Worm (Caenorhabditis elegans) whole organism, midembryonic: Measurements from ENCODE around the gene K08F4.3.

ENCODE experiments used
- cog-1 ChIP-seq: sonication (generic microtip); optimal IDR thresholded peaks from 2 replicates; lab custom pipeline; 2016; ENCODE audit warnings: missing genetic modification characterization, missing compliant biosample characterization
- flt-1 ChIP-seq: fragments of 200-800 bp; sonication (Bioruptor generic); IDR thresholded peaks from 2 replicates; pipeline ENCODE4 v1.3.6; 2022; ENCODE audit warnings: missing genetic modification characterization, missing compliant biosample characterization
- klf-2 ChIP-seq: fragments of 200-800 bp; sonication (Bioruptor generic); conservative IDR thresholded peaks from 2 replicates; pipeline ENCODE4 v1.3.6; 2022; ENCODE audit warnings: missing genetic modification reagents, missing genetic modification characterization, missing compliant biosample characterization
- med-1 ChIP-seq: sonication (generic microtip); optimal IDR thresholded peaks from 2 replicates; lab custom pipeline; 2017; ENCODE audit warnings: missing genetic modification characterization, mild to moderate bottlenecking, missing compliant biosample characterization, antibody characterized with exemption, missing genetic modification reagents; ENCODE audit not compliant: insufficient read depth
- ref-1 ChIP-seq: fragments of 200-800 bp; sonication (Bioruptor generic); conservative IDR thresholded peaks from 2 replicates; pipeline ENCODE4 v1.3.6; 2022; ENCODE audit warnings: missing genetic modification reagents, missing genetic modification characterization, missing compliant biosample characterization
- tab-1 ChIP-seq: fragments of 200-800 bp; sonication (Bioruptor generic); IDR thresholded peaks from 2 replicates; pipeline ENCODE4 v1.3.6; 2022; ENCODE audit warnings: missing genetic modification characterization, missing compliant biosample characterization
- ztf-23 ChIP-seq: fragments of 200-800 bp; sonication (Bioruptor generic); IDR thresholded peaks from 2 replicates; pipeline ENCODE4 v1.3.6; 2022; ENCODE audit warnings: missing genetic modification reagents, missing genetic modification characterization, missing compliant biosample characterization
- ztf-29 ChIP-seq: fragments of 200-800 bp; sonication (Bioruptor generic); IDR thresholded peaks from 2 replicates; pipeline ENCODE4 v1.3.6; 2022; ENCODE audit warnings: missing genetic modification reagents, missing genetic modification characterization, missing compliant biosample characterization

ce11 chrIV:10126544-10126943 lies 2.5 kb upstream of the K08F4.3 start, which contains the start of gene ctf-18:
- TF ChIP-seq tab-1 (GFP tag; lab: Robert Waterston, UW) (no peak), ref-1 (GFP tag; lab: Robert Waterston, UW) (no peak), ztf-23 (no peak), med-1 (no peak), flt-1 (GFP tag; lab: Robert Waterston, UW) (no peak), klf-2 (GFP tag; lab: Robert Waterston, UW) (no peak), cog-1 (tag; lab: Kevin White, UChicago) (no peak), ztf-29 (GFP tag; lab: Robert Waterston, UW) (no peak)
